Worm (Caenorhabditis elegans): ENCODE data around the gene T10B5.4.

Gene T10B5.4

DNA sequence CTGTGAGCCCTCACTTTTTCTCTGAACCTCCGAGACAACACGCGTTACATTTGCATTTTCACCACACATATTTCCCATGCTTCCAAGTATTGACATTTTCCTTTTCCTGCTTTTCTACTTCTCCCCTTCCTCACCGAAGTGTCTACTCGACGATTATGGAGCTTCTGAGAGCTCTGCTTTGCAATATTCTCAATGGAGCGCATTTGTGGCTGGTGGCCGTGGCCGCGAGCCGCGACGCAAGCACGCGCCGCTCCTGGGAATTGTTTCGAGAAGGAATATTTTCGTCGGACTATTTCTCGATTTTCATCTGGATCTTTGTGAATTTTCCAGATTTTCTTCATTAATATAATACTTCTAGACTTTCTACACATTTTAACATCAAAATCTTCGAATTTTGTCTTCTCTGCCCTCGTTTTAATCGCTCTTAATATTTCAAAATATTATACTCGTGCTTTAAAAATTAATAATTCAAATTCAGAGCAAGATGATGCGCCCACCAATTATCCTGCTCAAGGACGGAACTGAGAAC lies at the start of gene T10B5.4, which contains the start of gene cct-7:
TSS of gene T10B5.4 (minus strand) at position 40 of the 529 bp plus-strand sequence.
TSS of gene cct-7 (plus strand) at position 479 of the 529 bp plus-strand sequence.
- TF ChIP-seq him-1 (tag; optimal IDR thresholded peaks at IDR 0.05) = peak; percentile 89
- peak; percentile 26 for TF ChIP-seq dao-5 (tag; optimal IDR thresholded peaks at IDR 0.05)
- peak; percentile 86 for TF ChIP-seq W03F9.2 (tag; optimal IDR thresholded peaks at IDR 0.05)

DNA sequence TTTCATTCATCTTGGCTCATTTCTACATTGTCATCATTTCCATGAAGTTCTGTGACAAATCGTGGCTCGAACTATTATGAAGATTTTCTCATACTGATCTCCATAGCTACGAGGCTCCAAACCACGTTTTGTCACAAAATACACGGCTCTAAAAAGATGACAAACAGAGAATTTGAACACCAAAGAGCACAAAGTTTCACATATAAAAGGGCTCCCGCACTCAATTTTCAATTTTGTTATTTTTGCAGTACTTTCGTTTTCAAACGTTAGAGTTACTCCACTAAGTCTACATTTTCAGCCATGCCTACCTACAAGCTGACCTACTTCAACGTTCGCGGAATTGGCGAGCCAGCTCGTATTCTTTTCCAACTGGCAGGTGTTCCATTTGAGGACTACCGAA lies 49.7 kb upstream of the T10B5.4 start, which contains the start of gene gst-37:
TSS of gene gst-37 (plus strand) at position 301 of the 400 bp plus-strand sequence.
- no peak for TF ChIP-seq him-1 (tag; optimal IDR thresholded peaks at IDR 0.05)
- TF ChIP-seq dao-5 (tag; optimal IDR thresholded peaks at IDR 0.05) = no peak
- TF ChIP-seq W03F9.2 (tag; optimal IDR thresholded peaks at IDR 0.05) = no peak

DNA sequence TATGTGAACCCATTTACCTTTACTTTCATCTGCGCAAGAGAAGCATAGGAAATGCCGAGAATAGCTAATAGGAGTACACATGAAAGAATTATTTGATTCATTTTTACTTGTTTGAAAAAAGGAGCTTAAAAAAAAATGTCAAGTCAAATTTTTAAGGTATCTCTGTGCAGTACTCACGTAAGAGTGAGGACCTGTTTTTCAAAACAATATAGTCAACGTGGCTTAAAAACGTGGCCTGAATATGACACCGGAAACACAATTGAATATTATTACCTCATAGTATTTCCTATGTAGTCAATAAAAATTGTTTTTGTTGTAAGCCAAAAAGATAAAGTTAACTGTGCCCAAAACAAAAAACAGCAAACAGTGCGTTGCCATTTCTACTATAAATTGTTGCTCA lies 48.5 kb upstream of the T10B5.4 start, which contains the start of gene Y32G9A.12:
TSS of gene Y32G9A.12 (minus strand) at position 101 of the 400 bp plus-strand sequence.
- TF ChIP-seq him-1 (tag; optimal IDR thresholded peaks at IDR 0.05) (no peak), dao-5 (tag; optimal IDR thresholded peaks at IDR 0.05) (no peak), W03F9.2 (tag; optimal IDR thresholded peaks at IDR 0.05) (no peak)

DNA sequence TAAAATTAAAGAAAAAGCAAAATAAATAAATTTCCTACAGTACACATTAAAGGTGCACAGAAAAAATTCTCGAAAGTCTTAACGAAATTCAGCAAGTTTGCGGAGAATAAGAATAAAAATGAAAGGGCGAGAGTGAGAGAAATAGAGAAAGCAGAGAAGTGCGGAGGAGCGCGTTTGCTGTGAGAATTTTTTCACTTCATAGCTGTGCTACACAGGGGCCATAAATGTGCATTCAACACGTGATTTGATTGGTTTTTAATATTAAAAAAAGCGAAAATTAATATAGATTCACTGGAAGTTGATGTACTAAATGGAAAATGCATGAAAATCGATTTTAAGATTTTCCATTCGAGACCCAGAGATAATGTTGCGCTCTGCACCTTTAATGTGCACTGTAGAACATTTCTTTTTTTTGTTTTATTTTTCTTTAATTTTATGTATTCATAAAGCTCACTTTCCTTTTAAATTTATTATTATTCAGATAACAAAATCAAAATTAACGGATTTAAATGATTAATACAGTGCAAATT lies 46.5 kb upstream of the T10B5.4 start, which contains the start of gene Y32G9A.2:
TSS of gene Y32G9A.2 (plus strand) at position 480 of the 530 bp plus-strand sequence.
- no peak for TF ChIP-seq him-1 (tag; optimal IDR thresholded peaks at IDR 0.05)
- no peak for TF ChIP-seq W03F9.2 (tag; optimal IDR thresholded peaks at IDR 0.05)
- TF ChIP-seq dao-5 (tag; optimal IDR thresholded peaks at IDR 0.05) = no peak

DNA sequence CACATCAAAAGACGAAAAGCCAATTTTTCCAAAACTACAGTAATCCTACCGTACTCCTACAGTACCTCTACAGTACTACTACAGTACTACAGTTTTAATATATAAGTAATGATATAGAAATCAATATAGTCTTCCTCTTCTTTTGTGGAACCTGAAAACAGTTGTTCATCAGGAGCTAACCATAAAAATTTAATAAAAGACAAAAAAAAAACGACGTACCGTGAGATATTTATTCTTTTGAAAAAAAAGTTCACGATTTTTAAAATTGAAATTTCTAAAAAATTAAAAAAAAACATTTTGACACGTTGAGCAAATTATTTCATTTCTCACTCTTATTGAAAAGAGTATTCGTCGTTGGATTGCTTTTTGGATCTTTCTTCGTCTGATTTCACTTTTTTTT lies 39.5 kb upstream of the T10B5.4 start, which contains the start of gene Y32G9A.3:
TSS of gene Y32G9A.3 (plus strand) at position 301 of the 400 bp plus-strand sequence.
- TF ChIP-seq dao-5 (tag; optimal IDR thresholded peaks at IDR 0.05) (no peak), W03F9.2 (tag; optimal IDR thresholded peaks at IDR 0.05) (no peak)

DNA sequence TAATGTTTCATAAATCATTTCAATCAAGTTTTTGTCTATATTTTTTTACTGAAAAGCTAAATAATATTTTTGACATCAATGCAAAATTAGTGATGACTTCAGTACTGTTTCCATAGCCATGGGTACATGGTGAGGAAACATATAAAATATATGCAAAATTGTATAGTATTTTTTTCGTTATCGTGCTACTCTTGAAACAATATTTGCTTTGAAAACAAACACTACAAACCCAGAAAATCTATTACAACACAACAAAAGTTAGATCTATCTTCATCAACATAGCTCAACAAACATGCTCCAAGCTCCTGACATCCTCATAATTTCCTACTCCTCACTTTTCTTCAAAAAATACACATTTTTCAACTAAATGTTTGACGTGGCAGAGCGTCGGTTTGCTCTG lies 36.9 kb upstream of the T10B5.4 start, which contains the start of gene srp-3:
TSS of gene srp-3 (plus strand) at position 301 of the 400 bp plus-strand sequence.
- TF ChIP-seq dao-5 (tag; optimal IDR thresholded peaks at IDR 0.05) = no peak
- TF ChIP-seq W03F9.2 (tag; optimal IDR thresholded peaks at IDR 0.05) = no peak
- no peak for TF ChIP-seq him-1 (tag; optimal IDR thresholded peaks at IDR 0.05)

DNA sequence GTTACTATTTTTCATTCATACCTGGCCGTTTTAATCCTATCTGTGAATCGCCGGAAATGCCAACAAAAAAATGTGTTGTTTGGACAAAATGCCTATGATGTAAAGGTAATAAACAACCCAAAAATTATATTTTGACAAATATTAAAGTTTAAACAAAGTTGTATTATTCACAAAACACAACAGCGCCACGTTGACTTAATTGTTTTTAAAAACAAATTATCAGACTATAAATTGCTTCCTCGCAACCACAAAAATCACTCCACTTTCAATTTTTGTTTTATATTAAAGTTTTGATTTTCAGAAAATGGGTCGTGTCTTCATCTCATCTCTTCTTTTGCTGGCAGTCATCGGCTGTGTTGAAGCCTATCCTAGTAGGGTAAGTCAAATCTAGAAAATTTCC lies 35.7 kb upstream of the T10B5.4 start, which contains the start of gene Y32G9A.5:
TSS of gene Y32G9A.5 (plus strand) at position 301 of the 400 bp plus-strand sequence.
- no peak for TF ChIP-seq him-1 (tag; optimal IDR thresholded peaks at IDR 0.05)
- no peak for TF ChIP-seq W03F9.2 (tag; optimal IDR thresholded peaks at IDR 0.05)
- no peak for TF ChIP-seq dao-5 (tag; optimal IDR thresholded peaks at IDR 0.05)

DNA sequence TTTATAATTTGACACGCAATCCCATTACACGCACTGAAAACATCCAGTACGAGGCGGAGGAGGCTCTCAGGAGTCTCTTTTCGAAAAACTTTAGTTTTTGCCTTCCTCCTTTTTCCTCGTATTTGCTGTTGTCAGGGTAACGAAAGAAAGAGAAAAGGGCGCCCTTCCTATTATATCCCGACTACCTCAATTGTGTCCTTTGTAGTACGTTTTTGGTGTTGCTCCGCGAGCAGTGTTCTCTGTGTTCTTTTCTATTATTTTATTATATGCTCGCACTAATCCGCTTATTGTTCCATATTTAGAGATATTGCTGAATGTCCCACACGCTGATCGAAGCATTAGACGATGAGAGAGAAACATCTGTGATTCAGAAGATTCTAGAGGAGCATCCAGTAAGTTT lies 23.9 kb upstream of the T10B5.4 start, which contains the start of gene nphp-2:
TSS of gene nphp-2 (plus strand) at position 301 of the 400 bp plus-strand sequence.
- TF ChIP-seq dao-5 (tag; optimal IDR thresholded peaks at IDR 0.05) = no peak

DNA sequence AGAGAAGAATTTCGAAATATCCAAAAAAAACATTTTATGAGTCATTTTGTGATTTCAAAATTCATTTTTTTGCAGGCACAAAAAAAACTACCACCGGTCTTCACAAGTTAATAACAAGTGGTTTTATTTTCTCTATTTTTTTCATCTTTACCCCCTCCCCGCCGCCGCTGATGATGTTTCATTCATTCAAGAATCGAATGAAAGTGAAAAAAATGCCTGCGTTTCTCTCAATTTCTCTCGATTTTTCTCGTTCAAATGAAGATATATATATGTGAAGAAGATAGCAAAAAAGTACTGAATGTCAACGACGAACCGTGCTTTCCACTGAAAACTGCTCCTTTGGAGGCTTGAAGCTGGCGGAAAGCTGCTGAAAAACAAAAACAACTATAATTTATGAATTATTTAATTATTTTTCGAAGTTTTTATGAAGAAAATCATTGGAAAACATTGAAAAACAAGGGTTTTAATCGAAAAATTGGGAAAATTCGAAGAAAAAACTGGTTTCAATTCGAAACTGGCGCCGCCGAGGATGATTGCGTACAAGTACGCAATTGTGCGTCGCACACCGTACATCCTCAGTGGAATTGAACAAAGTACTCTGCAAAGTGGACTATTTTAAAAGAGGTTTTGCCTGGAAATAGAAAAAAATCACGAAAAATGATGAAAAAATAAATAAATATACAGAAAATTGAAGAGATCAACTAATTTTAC lies 21.1 kb upstream of the T10B5.4 start, which contains the start of gene zig-11:
TSS of gene zig-11 (minus strand) at position 373 of the 711 bp plus-strand sequence.
- no peak for TF ChIP-seq him-1 (tag; optimal IDR thresholded peaks at IDR 0.05)
- TF ChIP-seq dao-5 (tag; optimal IDR thresholded peaks at IDR 0.05) = no peak
- no peak for TF ChIP-seq W03F9.2 (tag; optimal IDR thresholded peaks at IDR 0.05)

DNA sequence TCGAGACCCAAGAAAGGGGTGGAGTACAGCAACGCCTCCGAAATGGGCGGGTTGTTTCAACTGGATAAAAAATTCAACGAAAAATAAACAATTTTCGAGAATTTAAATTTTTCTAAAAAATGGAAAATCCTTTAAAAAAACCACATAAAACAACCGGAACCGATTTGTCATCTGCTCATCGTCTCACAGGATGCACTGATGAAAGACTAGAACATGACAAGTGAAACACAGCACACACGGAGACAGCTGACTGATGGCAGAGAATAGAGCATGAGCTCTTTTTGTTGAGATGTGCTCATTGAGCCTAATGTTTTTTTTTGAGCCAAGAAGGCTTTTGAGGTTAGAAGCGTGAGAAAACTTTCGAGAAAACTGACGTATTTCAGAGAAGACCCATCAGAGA lies 18.4 kb upstream of the T10B5.4 start:
- no peak for TF ChIP-seq him-1 (tag; optimal IDR thresholded peaks at IDR 0.05)
- TF ChIP-seq dao-5 (tag; optimal IDR thresholded peaks at IDR 0.05) = no peak
- no peak for TF ChIP-seq W03F9.2 (tag; optimal IDR thresholded peaks at IDR 0.05)

DNA sequence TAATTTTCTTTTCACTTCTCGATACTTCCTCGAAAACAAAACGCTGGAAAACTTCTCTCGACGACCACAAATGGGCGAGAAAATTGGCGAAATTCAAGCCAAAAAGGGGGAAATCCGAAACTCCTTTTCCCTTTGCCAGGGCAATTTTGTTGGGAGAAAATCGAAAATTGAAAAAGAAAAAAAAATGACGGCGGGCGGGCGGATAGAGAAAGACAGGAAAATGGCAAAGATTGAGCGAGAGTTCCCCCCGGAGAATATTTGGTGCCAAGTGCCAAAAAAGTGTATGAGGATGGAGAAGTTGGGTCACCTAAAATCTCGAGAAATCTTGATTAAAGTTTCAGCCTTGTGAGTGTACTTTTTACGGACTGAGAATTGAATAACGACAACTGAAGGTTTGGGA lies 16.7 kb upstream of the T10B5.4 start:
- no peak for TF ChIP-seq dao-5 (tag; optimal IDR thresholded peaks at IDR 0.05)
- no peak for TF ChIP-seq him-1 (tag; optimal IDR thresholded peaks at IDR 0.05)
- no peak for TF ChIP-seq W03F9.2 (tag; optimal IDR thresholded peaks at IDR 0.05)

DNA sequence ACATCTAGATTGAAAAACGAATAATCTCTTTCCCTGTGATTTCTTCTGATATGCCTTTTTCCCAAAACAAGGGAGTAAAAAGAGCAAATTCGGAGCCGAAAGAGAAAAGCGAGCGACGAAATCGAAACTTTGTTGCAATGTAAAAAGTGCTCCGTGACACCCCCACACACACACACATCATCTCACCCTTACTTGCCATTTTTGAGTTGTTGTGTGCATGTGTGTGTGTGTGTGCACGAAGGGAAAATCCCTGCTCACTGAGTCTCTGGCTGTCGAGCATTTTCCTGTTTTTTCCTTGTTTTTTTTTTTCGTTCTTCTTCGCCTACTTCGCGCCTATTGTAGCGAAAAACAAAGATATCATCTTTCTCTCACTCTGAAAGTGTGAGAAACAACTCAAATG lies 15.4 kb upstream of the T10B5.4 start:
- no peak for TF ChIP-seq him-1 (tag; optimal IDR thresholded peaks at IDR 0.05)
- TF ChIP-seq dao-5 (tag; optimal IDR thresholded peaks at IDR 0.05) = no peak
- TF ChIP-seq W03F9.2 (tag; optimal IDR thresholded peaks at IDR 0.05) = no peak

DNA sequence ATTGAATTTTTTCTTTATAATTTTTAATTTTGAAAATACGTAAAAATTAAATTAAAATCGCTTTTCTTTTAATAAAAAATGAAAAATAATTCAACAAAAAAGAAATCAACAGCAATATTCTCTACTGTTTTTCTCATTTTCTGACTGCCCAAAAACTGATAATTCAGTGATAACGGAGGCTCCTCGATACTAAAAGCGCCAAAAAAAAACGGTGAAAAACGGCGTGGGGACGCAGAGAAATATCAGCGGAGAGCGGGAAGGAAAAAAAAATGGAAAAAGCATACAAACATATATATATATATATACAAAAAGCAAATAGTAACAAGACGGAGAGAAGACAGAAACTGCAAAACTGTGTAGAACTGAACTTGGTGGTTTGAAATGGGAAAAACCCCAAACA lies 11.5 kb upstream of the T10B5.4 start:
- TF ChIP-seq him-1 (tag; optimal IDR thresholded peaks at IDR 0.05) (no peak), W03F9.2 (tag; optimal IDR thresholded peaks at IDR 0.05) (no peak), dao-5 (tag; optimal IDR thresholded peaks at IDR 0.05) (no peak)

DNA sequence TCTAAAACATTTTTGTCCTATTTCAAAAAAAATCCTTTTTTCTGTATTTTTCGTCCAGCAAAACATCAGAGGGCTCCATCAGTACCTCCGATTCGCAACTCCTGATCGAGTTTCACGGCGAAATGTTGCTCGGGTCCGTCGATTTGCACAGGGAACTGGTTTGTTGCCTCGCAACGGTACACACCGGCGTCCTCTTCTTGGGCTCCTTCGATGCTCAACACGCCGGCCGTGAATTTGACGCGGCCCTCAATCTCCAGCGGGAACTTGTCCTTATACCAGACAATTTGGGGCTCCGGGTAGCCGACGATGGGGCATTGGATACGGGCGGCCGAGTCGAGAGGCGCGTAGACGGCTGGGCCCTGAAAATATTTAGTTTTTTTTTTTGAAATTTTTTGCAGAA lies 6.4 kb upstream of the T10B5.4 start:
- no peak for TF ChIP-seq W03F9.2 (tag; optimal IDR thresholded peaks at IDR 0.05)
- TF ChIP-seq him-1 (tag; optimal IDR thresholded peaks at IDR 0.05) = no peak
- no peak for TF ChIP-seq dao-5 (tag; optimal IDR thresholded peaks at IDR 0.05)

Data from whole organism, L4/young adult.